Worm (Caenorhabditis elegans) whole organism, L4/young adult: Measurements from ENCODE around the gene Y67H2A.2.

ENCODE experiments used
- W03F9.2 ChIP-seq: fragments of 150-350 bp; optimal IDR thresholded peaks from 2 replicates; lab custom pipeline; 2014; ENCODE audit warnings: missing biosample characterization, missing genetic modification characterization
- dao-5 ChIP-seq: sonication (generic microtip); optimal IDR thresholded peaks from 2 replicates; lab custom pipeline; 2016; ENCODE audit warnings: missing genotype, missing genetic modification characterization, moderate library complexity, missing compliant biosample characterization
- him-1 ChIP-seq: sonication (generic microtip); optimal IDR thresholded peaks from 2 replicates; lab custom pipeline; 2016; ENCODE audit warnings: missing genotype, missing genetic modification reagents, missing genetic modification characterization, missing compliant biosample characterization

Y67H2A.2 gene

DNA sequence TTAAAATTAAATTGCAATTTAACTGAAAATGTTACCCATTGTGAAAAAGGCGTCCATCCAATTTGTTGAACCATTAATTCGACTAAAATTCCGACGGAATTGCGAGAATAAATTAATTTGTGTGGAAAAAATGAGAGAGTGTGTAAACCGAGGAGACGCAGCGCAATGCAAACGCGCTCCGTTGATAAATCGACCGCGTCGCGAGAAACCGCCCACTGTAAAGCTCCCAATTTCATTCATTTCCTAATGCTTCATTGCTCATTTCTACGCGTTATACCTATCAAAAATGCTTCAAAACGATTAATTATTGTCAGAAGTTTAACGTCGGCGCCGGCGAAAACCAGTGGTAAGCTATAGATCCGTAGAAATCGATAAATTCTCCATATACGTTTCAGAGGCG lies at the start of gene Y67H2A.2, which contains the start of gene micu-1:
Gene Y67H2A.2 (minus strand): TSS at position 74 of the 400 bp plus-strand sequence.
Gene micu-1 (plus strand): TSS at position 181 of the 400 bp plus-strand sequence.
- TF ChIP-seq W03F9.2 = peak; percentile 21
- TF ChIP-seq him-1 = no peak

DNA sequence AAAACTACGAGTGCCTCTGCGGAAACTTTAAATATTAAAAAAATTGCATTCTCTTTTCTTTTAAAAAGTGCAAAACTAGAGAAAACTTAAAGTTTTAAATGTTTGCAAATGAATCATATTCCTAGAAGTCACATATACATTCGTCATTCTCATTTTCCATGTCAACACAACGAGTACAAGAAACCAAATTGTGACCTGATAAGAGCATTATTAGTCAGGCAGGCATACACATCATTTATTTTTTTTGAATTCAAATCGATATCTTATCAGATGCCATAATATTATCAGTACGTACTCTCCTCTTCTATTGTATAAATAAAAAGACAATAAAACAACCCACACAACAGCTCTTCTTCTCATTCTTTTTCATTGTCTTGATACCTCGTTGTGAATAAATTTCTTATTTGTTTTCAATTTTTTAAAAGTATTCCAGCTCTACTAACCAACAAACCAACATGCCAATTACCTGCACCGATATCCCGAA lies 49.7 kb upstream of the Y67H2A.2 start, which contains the start of gene W02A2.9:
Gene W02A2.9 (plus strand): TSS at position 434 of the 484 bp plus-strand sequence.
- TF ChIP-seq dao-5 (tag; lab: Kevin White, UChicago) (no peak), him-1 (no peak), W03F9.2 (no peak)

DNA sequence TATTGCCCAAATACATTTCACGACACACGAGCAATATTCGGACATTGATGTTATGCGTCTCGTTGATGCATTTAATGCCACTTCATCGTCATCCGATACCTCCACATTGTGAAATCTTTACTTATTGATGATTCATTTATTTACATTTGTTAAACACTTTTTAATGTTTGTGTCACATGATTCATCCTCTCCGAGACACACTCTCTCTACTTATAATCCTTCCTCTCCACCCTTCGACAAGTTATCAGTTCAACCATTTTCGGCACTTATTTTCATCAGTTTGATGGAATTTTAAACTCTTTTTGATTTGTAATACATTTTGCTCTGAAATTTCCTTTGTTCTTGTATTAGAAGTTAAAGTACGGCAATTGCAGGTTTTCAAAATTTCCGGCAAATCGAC lies 48.5 kb upstream of the Y67H2A.2 start:
- no peak for TF ChIP-seq him-1
- TF ChIP-seq W03F9.2 = no peak
- TF ChIP-seq dao-5 (tag; lab: Kevin White, UChicago) = no peak

DNA sequence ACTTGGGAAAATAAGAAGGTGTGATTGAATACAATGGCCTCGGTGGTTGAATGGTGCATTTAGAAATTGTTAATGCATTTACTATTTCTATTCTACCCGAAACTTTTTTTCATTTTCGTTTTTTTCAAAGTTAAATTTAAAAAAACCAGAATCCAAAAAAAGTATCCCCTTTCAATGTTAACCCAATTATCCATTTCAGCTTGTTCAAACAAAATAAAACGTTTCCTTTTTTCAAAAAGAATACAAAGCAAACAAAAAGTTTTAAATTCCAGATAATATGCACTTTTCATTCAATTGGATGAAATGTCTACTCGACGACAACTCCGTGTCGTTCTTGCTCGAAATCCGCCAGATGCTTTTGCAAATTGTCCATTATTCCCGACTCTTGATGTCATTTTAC lies 44.9 kb upstream of the Y67H2A.2 start, which contains the start of gene W02A2.5:
Gene W02A2.5 (plus strand): TSS at position 301 of the 400 bp plus-strand sequence.
- TF ChIP-seq dao-5 (tag; lab: Kevin White, UChicago) = no peak
- no peak for TF ChIP-seq W03F9.2
- TF ChIP-seq him-1 = no peak

DNA sequence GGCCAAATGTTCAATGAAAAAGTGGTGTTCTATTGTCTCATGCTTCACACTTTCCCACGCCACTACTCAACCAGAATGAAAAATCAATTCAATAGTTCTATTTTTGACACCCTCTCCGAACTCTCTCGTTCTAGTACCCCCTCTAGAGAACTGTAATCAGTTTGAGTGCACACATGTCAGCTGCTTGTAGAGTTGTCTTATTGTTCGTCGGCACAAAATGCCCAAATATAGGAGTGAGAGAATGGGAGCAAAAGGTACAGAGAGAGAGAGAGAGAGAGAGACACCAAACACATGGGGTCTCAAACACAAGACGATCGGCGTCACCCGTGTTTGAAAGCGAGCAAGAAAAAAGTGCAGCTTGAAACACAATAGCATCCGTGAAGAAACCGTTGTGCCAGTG lies 36.7 kb upstream of the Y67H2A.2 start:
- TF ChIP-seq him-1 = no peak
- TF ChIP-seq W03F9.2 = no peak
- TF ChIP-seq dao-5 (tag; lab: Kevin White, UChicago) = no peak

DNA sequence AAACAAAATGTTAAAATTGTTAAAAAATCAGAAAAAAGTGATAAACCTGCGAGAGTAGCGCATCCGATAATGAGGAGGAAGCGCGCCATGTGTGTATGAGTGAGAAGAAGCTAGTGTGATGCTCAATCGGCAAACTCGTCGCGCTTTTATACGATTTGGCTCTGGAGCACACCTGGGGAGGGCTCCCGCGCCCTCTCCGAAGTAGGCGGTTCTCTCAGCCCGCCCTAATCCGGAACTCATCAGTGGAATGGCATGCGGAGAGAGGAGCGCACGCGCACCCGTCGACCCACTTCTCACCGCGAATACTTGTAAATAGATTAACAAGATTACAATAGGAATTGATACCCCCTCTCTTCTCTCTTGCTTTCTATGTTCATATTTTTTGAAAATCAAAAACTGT lies 33.7 kb upstream of the Y67H2A.2 start, which contains the start of gene pqn-74:
Gene pqn-74 (minus strand): TSS at position 122 of the 400 bp plus-strand sequence.
- TF ChIP-seq dao-5 (tag; lab: Kevin White, UChicago) = no peak
- no peak for TF ChIP-seq him-1
- no peak for TF ChIP-seq W03F9.2

DNA sequence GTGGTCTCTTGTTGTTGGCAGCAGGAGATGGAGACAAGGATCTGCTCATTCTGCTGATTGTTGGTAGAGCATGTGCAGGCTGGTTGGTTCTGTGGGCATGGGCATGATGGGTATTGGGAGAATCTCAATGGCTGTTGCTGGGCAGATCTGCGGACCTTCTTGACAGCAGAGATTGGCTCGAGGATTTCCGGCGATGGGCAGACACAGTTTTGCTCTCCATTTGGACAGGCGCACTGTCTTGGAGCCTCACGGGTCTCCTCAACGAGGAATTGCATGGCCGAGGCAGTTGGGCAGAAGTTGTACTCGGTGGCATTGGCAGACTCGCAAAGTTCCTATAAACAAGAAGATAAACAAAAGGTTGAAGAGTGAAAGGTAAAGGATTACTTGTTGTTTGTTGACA lies 32.9 kb upstream of the Y67H2A.2 start:
- TF ChIP-seq dao-5 (tag; lab: Kevin White, UChicago) (no peak), W03F9.2 (no peak), him-1 (no peak)

DNA sequence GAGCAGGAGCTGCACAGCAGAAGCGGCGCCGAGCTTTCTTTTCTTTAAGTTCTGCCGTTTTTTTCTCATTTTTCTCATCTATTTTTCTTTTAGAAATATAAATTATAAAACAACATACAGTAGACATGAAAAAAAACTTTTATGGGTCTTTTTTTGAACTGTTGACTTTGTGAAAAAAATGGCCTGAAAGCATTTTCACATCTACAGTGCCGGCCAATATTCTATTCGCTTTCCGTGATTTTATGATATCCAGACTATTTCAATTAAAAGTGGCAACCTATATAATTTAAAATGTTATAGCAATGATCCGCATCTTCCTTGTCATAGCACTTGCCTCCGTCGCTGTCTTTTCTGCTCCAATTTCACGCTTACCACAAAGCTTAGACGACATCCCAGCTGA lies 30.4 kb upstream of the Y67H2A.2 start, which contains the start of gene far-6:
Gene far-6 (plus strand): TSS at position 301 of the 400 bp plus-strand sequence.
- no peak for TF ChIP-seq him-1
- TF ChIP-seq W03F9.2 = no peak
- no peak for TF ChIP-seq dao-5 (tag; lab: Kevin White, UChicago)

DNA sequence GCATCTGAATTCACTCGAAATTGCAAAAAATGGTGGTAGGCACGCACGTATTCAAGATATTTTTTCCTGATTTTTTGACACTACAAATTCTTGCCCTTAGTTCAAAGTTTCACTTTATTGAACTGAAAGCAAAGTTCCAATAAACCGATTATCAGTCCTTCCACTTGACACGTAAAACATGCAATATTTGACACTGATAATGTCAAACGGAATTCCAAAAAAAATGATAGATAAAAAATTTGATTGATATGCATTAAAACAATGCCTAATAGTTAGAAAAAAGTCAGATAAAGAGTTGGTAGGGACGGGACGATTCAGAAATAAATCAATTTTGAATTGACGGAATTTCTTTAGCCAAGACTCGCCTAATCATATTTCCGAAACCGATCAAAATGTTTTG lies 29.4 kb upstream of the Y67H2A.2 start:
- TF ChIP-seq W03F9.2 (no peak), dao-5 (tag; lab: Kevin White, UChicago) (no peak), him-1 (no peak)

DNA sequence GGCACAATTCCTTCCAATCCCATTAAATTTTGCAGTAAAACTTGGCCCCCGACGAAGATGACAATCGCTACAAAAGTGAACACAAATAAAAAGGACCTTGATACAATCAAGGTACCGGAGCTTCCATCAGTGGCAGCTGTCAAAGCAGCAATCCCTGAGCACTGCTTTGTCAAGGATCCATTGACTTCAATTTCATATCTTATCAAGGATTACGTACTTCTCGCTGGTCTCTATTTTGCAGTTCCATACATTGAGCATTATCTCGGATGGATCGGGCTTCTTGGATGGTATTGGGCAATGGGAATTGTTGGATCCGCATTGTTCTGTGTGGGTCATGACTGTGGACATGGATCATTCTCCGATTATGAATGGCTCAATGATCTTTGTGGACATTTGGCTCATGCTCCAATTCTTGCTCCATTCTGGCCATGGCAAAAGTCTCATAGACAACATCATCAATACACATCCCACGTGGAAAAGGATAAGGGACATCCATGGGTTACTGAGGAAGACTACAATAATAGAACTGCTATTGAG lies 26.3 kb upstream of the Y67H2A.2 start, which contains the start of gene fat-2:
Gene fat-2 (plus strand): TSS at position 51 of the 537 bp plus-strand sequence.
- no peak for TF ChIP-seq W03F9.2
- no peak for TF ChIP-seq him-1

DNA sequence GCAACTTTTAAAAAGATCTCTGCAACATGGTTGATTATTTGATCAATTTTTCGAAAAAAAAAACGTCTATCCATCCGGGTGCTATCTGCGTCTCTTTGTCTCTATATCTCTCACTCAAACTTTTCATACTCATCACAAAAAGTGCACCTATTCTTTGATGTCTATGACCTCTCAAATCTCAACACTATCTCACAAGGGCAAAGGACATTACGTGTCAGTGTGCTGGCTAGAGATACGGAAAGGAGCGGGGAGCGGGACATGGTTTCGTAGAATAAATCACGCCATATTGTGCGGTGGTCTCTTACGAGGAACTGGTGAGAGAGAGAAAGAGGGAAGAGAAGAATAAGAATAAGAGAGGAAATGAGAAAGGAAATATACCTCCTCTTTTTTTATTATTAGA lies 24.8 kb upstream of the Y67H2A.2 start:
- TF ChIP-seq W03F9.2 (peak; percentile 19), dao-5 (tag; lab: Kevin White, UChicago) (no peak), him-1 (no peak)

DNA sequence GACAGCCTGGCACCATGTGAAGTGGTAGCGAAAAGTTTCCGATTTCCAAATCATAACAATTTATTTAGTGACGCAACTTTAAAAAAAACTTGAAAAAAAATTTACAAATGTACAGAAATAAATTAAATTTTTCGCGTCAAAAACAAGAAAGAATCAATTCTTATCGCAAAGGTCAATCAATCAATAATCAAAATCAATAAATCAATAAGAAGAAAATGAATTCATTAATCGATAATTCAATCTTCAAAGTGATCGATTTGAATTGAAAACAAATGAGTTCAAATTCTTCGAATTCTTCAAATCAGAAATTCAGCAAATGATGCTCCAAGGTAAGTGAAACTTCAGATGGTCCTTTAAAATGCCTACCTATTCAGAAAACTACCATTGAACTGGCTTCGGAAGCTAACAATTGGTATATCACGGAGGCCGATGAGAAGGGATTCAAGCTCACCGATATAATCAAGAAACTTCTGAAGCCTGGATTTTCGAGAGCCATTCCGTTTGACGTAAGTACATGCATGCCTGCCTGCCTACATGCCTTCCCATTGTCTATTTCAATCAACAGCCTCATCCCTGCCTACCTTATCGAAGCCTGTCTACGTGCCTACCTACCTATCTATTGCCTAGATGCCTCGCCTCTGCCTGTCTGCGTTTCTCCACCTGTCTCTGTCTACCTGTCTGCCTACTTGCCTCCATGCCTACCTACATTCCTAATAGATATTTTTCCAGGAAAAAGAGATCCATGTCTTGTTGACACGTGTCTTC lies 22.4 kb upstream of the Y67H2A.2 start:
- no peak for TF ChIP-seq W03F9.2
- no peak for TF ChIP-seq him-1
- TF ChIP-seq dao-5 (tag; lab: Kevin White, UChicago) = no peak

DNA sequence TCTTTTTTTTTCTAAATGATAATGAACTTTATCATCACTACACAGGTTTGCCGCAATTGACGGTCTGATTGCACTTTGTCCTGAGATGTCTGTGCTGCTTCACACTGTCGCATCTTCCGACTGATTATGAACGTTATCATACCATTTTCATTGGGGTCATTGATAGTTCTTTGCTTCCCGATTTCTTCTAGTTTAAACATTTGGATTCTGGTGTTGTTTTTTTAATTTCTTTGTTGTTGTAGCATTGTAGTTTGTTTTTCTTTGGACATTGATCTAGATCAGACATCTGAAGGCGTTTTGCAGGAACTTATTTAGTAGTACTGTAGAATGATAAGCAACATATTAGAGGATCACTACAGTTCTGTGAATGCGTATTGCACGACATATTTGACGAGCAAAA lies 21.2 kb upstream of the Y67H2A.2 start:
- TF ChIP-seq dao-5 (tag; lab: Kevin White, UChicago) = no peak
- TF ChIP-seq W03F9.2 = no peak
- no peak for TF ChIP-seq him-1

DNA sequence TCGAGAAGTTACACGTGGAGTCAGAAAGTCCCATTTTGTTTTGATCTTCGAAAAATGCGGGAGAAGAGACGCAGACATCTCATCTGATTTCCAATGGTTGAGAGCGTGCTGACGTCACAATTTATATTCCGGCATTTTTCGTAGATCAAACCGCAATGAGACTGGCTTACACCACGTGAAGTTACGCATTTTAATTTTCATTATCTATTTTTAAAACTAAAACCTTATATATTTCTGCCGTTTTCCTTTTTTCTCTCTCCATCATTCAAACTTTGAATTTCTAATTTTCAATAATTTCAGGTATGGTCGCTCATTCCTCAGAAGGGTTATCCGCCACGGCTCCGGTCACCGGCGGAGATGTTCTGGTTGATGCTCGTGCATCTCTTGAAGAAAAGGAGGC lies 17.7 kb upstream of the Y67H2A.2 start, which contains the start of gene fat-1:
Gene fat-1 (plus strand): TSS at position 301 of the 400 bp plus-strand sequence.
- TF ChIP-seq him-1 (no peak), W03F9.2 (no peak), dao-5 (tag; lab: Kevin White, UChicago) (no peak)

DNA sequence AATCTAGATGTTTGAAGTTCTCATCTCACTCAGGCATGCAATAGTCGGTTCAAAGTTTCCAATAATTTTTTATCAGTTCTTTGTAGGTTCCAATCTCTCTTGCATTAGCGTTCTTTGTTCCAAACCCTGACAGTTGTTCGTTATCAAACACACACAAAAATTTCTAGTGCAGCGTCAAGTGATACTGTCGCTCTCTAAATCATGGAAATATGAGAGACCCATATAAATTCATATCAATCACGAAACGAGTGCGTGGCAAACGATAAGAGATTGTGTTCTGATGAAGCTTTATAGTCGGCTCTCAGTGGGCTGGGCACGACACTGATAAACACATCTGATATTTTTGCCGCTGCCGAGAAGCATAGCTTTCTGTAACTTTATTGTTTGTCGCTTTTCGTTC lies 16.6 kb upstream of the Y67H2A.2 start:
- TF ChIP-seq dao-5 (tag; lab: Kevin White, UChicago) = no peak
- TF ChIP-seq him-1 = no peak
- TF ChIP-seq W03F9.2 = peak; percentile 4
